Worm (Caenorhabditis elegans) whole organism, early embryonic: ENCODE data around the gene F29A7.8.

Source experiments
- B0310.2 ChIP-seq: sonication (generic microtip); optimal IDR thresholded peaks from 2 replicates; lab custom pipeline; 2016; ENCODE audit warnings: mild to moderate bottlenecking, missing genetic modification characterization, missing compliant biosample characterization
- F13C5.2 ChIP-seq: sonication (generic microtip); optimal IDR thresholded peaks from 2 replicates; lab custom pipeline; 2017; ENCODE audit warnings: mild to moderate bottlenecking, missing genetic modification characterization, inconsistent platforms, missing compliant biosample characterization
- aly-1 ChIP-seq: sonication (generic microtip); optimal IDR thresholded peaks from 2 replicates; lab custom pipeline; 2016; ENCODE audit warnings: missing genetic modification characterization, missing compliant biosample characterization
- ama-1 ChIP-seq: fragments of 150-350 bp; optimal IDR thresholded peaks from 2 replicates; lab custom pipeline; 2014
- ets-7 ChIP-seq: sonication (generic microtip); optimal IDR thresholded peaks from 2 replicates; lab custom pipeline; 2016; ENCODE audit warnings: missing genotype, missing genetic modification characterization, missing compliant biosample characterization
- flt-1 ChIP-seq: fragments of 200-800 bp; sonication (Bioruptor generic); IDR thresholded peaks from 2 replicates; pipeline ENCODE4 v1.3.6; 2022; ENCODE audit warnings: missing genetic modification characterization, missing compliant biosample characterization
- hmg-4 ChIP-seq: fragments of 200-800 bp; sonication (Bioruptor generic); optimal IDR thresholded peaks from 2 replicates; lab custom pipeline; 2018; ENCODE audit warnings: mild to moderate bottlenecking, missing genetic modification characterization, missing compliant biosample characterization
- hnd-1 ChIP-seq: sonication (generic microtip); optimal IDR thresholded peaks from 2 replicates; lab custom pipeline; 2016; ENCODE audit warnings: missing genetic modification characterization, missing compliant biosample characterization
- pes-1 ChIP-seq: fragments of 200-800 bp; sonication (Bioruptor generic); IDR thresholded peaks from 2 replicates; pipeline ENCODE4 v1.3.6; 2022; ENCODE audit warnings: missing genetic modification reagents, missing genetic modification characterization, missing compliant biosample characterization
- scrt-1 ChIP-seq: fragments of 200-800 bp; sonication (Bioruptor generic); IDR thresholded peaks from 2 replicates; pipeline ENCODE4 v1.3.6; 2022; ENCODE audit warnings: missing genetic modification characterization, missing compliant biosample characterization
- tbx-11 ChIP-seq: fragments of 200-800 bp; sonication (Bioruptor generic); IDR thresholded peaks from 2 replicates; pipeline ENCODE4 v1.3.6; 2022; ENCODE audit warnings: missing genetic modification characterization, missing compliant biosample characterization
- tbx-37 ChIP-seq: fragments of 200-800 bp; sonication (Bioruptor generic); conservative IDR thresholded peaks from 2 replicates; pipeline ENCODE4 v1.3.6; 2022; ENCODE audit warnings: missing genetic modification reagents, missing genetic modification characterization, missing compliant biosample characterization

- TF ChIP-seq aly-1 (tag; lab: Kevin White, UChicago) (no peak), flt-1 (GFP tag; lab: Robert Waterston, UW) (no peak), ama-1 (lab: Kevin White, UChicago) (no peak), ets-7 (tag; lab: Kevin White, UChicago) (no peak), hmg-4 (no peak), tbx-37 (GFP tag; lab: Robert Waterston, UW) (no peak), B0310.2 (tag; lab: Kevin White, UChicago) (no peak), scrt-1 (GFP tag; lab: Robert Waterston, UW) (no peak), tbx-11 (no peak), hnd-1 (no peak), F13C5.2 (no peak), pes-1 (GFP tag; lab: Robert Waterston, UW) (no peak)
These were observed 622 bp upstream of the F29A7.8 start, which contains the start of gene fbxb-107 for ce11 chrII:2758476-2758875.
